Fruit fly (Drosophila melanogaster) whole organism, embryonic: Measurements from ENCODE around the gene Tusp.

Experiments used
- B-H1 ChIP-seq: fragments of 200-800 bp; sonication (Bioruptor generic); IDR thresholded peaks from 3 replicates; pipeline ENCODE4 v1.3.6; 2022; ENCODE audit warnings: missing biosample characterization, missing genetic modification characterization
- Bteb2 ChIP-seq: fragments of 200-800 bp; sonication (Bioruptor generic); optimal IDR thresholded peaks from 2 replicates; lab custom pipeline; 2016; ENCODE audit warnings: missing biosample characterization, missing genetic modification characterization
- CG13123 ChIP-seq: fragments of 200-800 bp; sonication (Bioruptor generic); optimal IDR thresholded peaks from 2 replicates; lab custom pipeline; 2016; ENCODE audit warnings: missing biosample characterization, missing genetic modification characterization
- CG13624 ChIP-seq: fragments of 200-800 bp; sonication (Bioruptor generic); optimal IDR thresholded peaks from 2 replicates; lab custom pipeline; 2016; ENCODE audit warnings: missing biosample characterization, missing genetic modification characterization
- CG14965 ChIP-seq: fragments of 200-800 bp; sonication (Bioruptor generic); optimal IDR thresholded peaks from 2 replicates; lab custom pipeline; 2016; ENCODE audit warnings: missing biosample characterization, missing genetic modification characterization, borderline replicate concordance
- CG1529 ChIP-seq: fragments of 200-800 bp; sonication (Bioruptor generic); optimal IDR thresholded peaks from 3 replicates; lab custom pipeline; 2018; ENCODE audit warnings: missing biosample characterization, missing genetic modification characterization
- CG3281 ChIP-seq: fragments of 200-800 bp; sonication (Bioruptor generic); optimal IDR thresholded peaks from 3 replicates; lab custom pipeline; 2017; ENCODE audit warnings: missing biosample characterization, mild to moderate bottlenecking, missing genetic modification characterization
- CG3995 ChIP-seq: fragments of 200-800 bp; sonication (Bioruptor generic); optimal IDR thresholded peaks from 3 replicates; lab custom pipeline; 2016; ENCODE audit warnings: missing biosample characterization, missing genetic modification characterization
- CG8765 ChIP-seq: fragments of 200-800 bp; sonication (Bioruptor generic); IDR thresholded peaks from 2 replicates; pipeline ENCODE4 v1.3.6; 2022; ENCODE audit warnings: missing biosample characterization, missing genetic modification characterization
- E2f2 ChIP-seq: fragments of 200-800 bp; sonication (Bioruptor generic); IDR thresholded peaks from 2 replicates; pipeline ENCODE4 v1.3.6; 2022; ENCODE audit warnings: missing biosample characterization, missing genetic modification characterization
- Rx ChIP-seq: fragments of 200-800 bp; sonication (Bioruptor generic); IDR thresholded peaks from 2 replicates; pipeline ENCODE4 v1.3.6; 2022; ENCODE audit warnings: missing biosample characterization, missing genetic modification characterization
- chn ChIP-seq: fragments of 200-800 bp; sonication (Bioruptor generic); optimal IDR thresholded peaks from 2 replicates; lab custom pipeline; 2016; ENCODE audit warnings: missing biosample characterization, missing genetic modification characterization
- grau ChIP-seq: fragments of 200-800 bp; optimal IDR thresholded peaks from 3 replicates; lab custom pipeline; 2019; ENCODE audit warnings: missing biosample characterization, mild to moderate bottlenecking, missing genetic modification characterization, moderate library complexity

DNA sequence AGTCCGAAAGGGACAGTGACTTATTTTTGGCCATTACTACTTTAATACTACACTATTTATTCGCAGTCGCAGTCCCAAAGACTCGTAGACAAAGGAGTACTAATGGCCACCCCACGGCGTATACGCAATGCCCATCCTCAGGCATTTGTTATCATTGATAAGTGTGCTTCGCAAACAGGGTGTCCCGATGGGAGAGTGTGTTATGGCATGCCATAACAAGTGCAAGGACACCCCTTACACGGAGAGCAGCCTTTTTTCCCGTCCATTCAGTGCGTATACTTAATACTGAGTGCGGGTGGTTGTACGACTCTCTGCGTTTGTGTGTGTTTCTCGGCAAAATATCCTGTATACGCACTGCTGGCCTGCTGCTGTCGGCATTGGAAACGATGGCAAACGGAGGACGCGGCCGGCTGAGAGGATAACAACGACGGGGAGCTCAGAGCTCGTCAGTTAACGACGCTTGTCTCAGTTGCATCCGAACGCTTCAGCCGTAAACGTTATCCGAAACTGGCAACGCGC lies 54.4 kb downstream of the Tusp start, which contains the start of gene unc80:
- no peak for TF ChIP-seq CG14965 (GFP tag; lab: Kevin White, UChicago)
- TF ChIP-seq CG8765 (GFP tag; lab: Robert Waterston, UW), result no peak
- TF ChIP-seq chn (GFP tag; lab: Kevin White, UChicago), result no peak
- TF ChIP-seq CG1529 (GFP tag; lab: Kevin White, UChicago), result no peak
- peak; percentile 28 for TF ChIP-seq CG3281 (GFP tag; lab: Kevin White, UChicago)
- no peak for TF ChIP-seq CG3995 (GFP tag; lab: Kevin White, UChicago)
- TF ChIP-seq E2f2 (GFP tag; lab: Robert Waterston, UW), result no peak
- TF ChIP-seq B-H1 (GFP tag; lab: Robert Waterston, UW), result no peak
- TF ChIP-seq CG13624 (GFP tag; lab: Kevin White, UChicago), result no peak
- no peak for TF ChIP-seq grau
- no peak for TF ChIP-seq CG13123 (GFP tag; lab: Kevin White, UChicago)
- no peak for TF ChIP-seq Bteb2
- TF ChIP-seq Rx (GFP tag; lab: Robert Waterston, UW), result no peak
